Worm (Caenorhabditis elegans): ENCODE measurements around the gene paf-2.
A peak's percentile ranks its signal among the peaks of the same experiment; 100 is the strongest.

paf-2 gene

ce11 chrX:4263820-4264219 is 33.7 kb downstream of the paf-2 start:
- TF ChIP-seq him-1 (tag; optimal IDR thresholded peaks at IDR 0.05) (no peak), W03F9.2 (tag; optimal IDR thresholded peaks at IDR 0.05) (no peak), dao-5 (tag; optimal IDR thresholded peaks at IDR 0.05) (no peak)

- TF ChIP-seq him-1 (tag; optimal IDR thresholded peaks at IDR 0.05) (no peak), W03F9.2 (tag; optimal IDR thresholded peaks at IDR 0.05) (peak; percentile 5)
Observed at ce11 chrX:4260297-4260696, 37.2 kb downstream of the paf-2 start, which contains the start of gene C52B9.4. TSS of gene C52B9.4 (plus strand) at chrX:4260652.

DNA sequence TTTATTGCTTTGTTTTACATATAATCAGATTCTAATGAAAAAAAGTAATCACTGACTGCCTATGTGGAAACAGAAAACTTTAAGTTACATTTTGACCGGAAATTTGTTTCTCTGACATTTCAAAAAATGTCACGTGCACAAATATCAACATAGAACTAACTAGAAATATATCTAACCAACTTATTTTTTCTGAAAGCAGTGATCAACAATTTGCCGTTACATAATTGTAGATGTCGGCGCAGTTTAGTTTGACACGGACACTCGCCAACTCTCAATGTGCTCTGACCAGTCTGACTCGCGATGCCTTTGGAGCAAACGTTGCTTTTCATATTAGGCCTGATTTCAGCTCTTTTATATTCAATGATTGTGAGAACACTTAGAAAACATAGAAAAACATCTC is 40.8 kb downstream of the paf-2 start, which contains the start of gene srv-6:
Gene srv-6, plus strand, starts transcription at position 301 of the 400 bp plus-strand sequence.
- TF ChIP-seq dao-5 (tag; optimal IDR thresholded peaks at IDR 0.05) (no peak), him-1 (tag; optimal IDR thresholded peaks at IDR 0.05) (no peak), W03F9.2 (tag; optimal IDR thresholded peaks at IDR 0.05) (no peak)

ce11 chrX:4255366-4255765 is 42.2 kb downstream of the paf-2 start:
- no peak for TF ChIP-seq dao-5 (tag; optimal IDR thresholded peaks at IDR 0.05)
- no peak for TF ChIP-seq him-1 (tag; optimal IDR thresholded peaks at IDR 0.05)
- no peak for TF ChIP-seq W03F9.2 (tag; optimal IDR thresholded peaks at IDR 0.05)

DNA sequence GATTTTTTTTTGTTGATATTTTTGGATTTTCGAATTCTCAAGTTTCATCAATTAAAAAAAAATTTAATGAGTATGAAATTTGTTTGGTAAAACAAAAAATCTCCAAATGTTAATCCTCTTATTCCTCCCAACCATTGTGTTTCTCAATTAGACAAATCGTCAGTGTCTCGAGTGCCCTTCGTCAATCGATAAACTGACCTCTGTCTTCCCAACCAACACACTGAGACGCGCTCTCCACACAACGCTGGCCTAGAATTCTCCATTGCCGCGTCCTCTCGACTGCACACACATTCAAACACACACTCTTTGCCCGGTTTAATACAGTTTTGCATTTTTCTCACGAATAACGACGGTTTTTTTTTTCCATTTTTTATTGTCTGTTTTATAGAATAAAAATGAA is 42.8 kb downstream of the paf-2 start, which contains the start of gene taf-11.1:
Gene taf-11.1, plus strand, starts transcription at position 389 of the 400 bp plus-strand sequence.
- TF ChIP-seq W03F9.2 (tag; optimal IDR thresholded peaks at IDR 0.05) (no peak), him-1 (tag; optimal IDR thresholded peaks at IDR 0.05) (no peak), dao-5 (tag; optimal IDR thresholded peaks at IDR 0.05) (no peak)

ce11 chrX:4252047-4252446 is 45.5 kb downstream of the paf-2 start, which contains the start of gene srv-5:
TSS of gene srv-5 (plus strand) at chrX:4252347.
- TF ChIP-seq dao-5 (tag; optimal IDR thresholded peaks at IDR 0.05) = no peak

ce11 chrX:4248949-4249348 is 48.6 kb downstream of the paf-2 start, which contains the start of gene hlh-13:
TSS of gene hlh-13 (plus strand) at chrX:4249249.
- TF ChIP-seq W03F9.2 (tag; optimal IDR thresholded peaks at IDR 0.05) (no peak), dao-5 (tag; optimal IDR thresholded peaks at IDR 0.05) (no peak), him-1 (tag; optimal IDR thresholded peaks at IDR 0.05) (no peak)

DNA sequence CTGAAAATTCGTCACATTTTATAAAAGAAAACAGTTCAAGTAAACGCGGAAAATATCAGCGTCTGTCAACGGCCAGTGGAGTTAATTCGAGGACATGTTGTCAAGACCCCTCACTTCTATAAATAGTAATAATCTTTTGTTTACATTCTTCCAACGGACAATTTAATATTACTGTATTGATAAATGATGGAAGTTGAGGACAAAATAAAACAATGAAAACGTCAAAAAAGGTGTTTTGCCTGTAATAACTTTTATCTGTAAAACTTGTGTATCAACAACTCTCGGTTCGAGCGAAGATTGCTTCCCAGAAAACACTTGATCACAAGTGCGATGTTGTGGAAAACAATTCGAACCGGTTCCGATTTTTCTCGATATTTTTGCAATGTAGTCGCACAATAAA is 49.1 kb downstream of the paf-2 start:
- TF ChIP-seq W03F9.2 (tag; optimal IDR thresholded peaks at IDR 0.05) = no peak
- TF ChIP-seq dao-5 (tag; optimal IDR thresholded peaks at IDR 0.05) = no peak
- TF ChIP-seq him-1 (tag; optimal IDR thresholded peaks at IDR 0.05) = no peak

DNA sequence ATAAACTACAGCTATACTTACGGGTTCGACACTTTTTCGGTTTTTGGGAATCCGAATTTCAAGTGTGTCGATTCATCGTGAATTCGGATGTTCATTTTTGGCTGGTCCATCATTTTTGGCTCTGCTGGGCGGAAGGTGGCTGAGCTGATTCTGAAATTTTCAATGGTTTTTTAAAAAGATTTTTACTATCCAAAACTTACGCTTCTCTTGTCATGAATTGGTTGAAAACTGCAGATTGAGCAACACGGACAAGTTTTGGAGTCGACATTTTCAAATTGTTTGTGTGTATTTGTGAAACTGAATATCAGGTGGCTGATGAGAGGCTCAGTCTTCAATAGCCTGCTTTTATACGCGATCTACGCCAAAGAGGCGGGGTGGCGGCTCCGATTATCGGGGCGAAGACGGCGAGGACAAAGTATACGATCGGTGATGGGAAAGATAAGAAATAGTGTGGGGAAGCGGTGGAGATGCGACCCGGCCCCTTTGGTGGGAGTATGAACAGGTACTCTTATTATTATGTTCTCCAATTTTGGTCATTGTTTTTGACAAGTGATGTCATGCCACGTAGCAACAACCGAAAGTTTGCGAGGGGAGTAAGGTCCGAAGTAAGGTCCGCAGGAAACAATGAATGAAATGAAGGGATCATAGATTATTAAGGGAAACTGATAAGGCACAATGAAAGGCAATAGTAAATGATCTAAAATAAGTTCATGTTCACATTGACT is 50.5 kb downstream of the paf-2 start, which contains the start of gene F48D6.4:
Gene F48D6.4, minus strand, starts transcription at position 346 of the 725 bp plus-strand sequence.
- no peak for TF ChIP-seq him-1 (tag; optimal IDR thresholded peaks at IDR 0.05)
- TF ChIP-seq dao-5 (tag; optimal IDR thresholded peaks at IDR 0.05) = peak; percentile 44

- TF ChIP-seq him-1 (tag; optimal IDR thresholded peaks at IDR 0.05) = no peak
- TF ChIP-seq W03F9.2 (tag; optimal IDR thresholded peaks at IDR 0.05) = no peak
- TF ChIP-seq dao-5 (tag; optimal IDR thresholded peaks at IDR 0.05) = no peak
Observed at ce11 chrX:4246237-4246697, 51.3 kb downstream of the paf-2 start.

ce11 chrX:4245124-4245523 is 52.4 kb downstream of the paf-2 start:
- peak; percentile 3 for TF ChIP-seq W03F9.2 (tag; optimal IDR thresholded peaks at IDR 0.05)
- no peak for TF ChIP-seq him-1 (tag; optimal IDR thresholded peaks at IDR 0.05)

DNA sequence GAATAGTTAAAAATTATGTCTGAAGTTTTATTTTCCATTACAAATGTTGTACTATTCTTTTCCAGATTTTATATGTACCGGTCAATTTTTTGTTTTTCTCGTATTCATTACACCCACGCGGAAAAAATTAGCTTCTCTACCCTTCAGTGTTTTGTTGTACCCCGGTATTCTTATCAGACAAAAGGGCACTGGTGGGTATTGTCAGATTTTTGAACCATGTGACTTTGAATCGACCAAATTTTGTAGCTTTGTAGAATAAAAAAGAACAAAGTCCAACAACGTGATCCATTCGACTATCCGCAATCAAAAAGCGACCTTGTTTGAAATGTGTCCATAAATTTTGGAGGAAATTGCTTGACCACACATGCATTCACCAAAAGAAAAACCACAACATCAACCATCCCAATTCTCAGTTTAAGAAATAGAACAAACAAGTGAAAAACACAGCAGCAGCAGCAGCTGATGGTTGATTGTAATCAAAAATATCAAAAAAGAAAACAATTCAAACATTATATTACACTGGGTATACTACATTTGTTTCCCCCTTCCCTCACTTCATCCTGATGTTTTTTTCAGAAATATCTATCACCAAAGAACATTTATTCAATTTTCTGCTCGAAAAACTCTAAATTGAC is 52.9 kb downstream of the paf-2 start:
- no peak for TF ChIP-seq dao-5 (tag; optimal IDR thresholded peaks at IDR 0.05)
- no peak for TF ChIP-seq W03F9.2 (tag; optimal IDR thresholded peaks at IDR 0.05)
- TF ChIP-seq him-1 (tag; optimal IDR thresholded peaks at IDR 0.05) = no peak
